Worm (Caenorhabditis elegans) whole organism, early embryonic: ENCODE measurements around the gene rpb-4.
"Not testable (repeated sequence)": the region's sequence is repeated elsewhere in the genome, so short reads cannot be mapped to it uniquely, and the experiment has no call there.

Experiments used
- B0310.2 ChIP-seq: sonication (generic microtip); optimal IDR thresholded peaks from 2 replicates; lab custom pipeline; 2016; ENCODE audit warnings: mild to moderate bottlenecking, missing genetic modification characterization, missing compliant biosample characterization
- F13C5.2 ChIP-seq: sonication (generic microtip); optimal IDR thresholded peaks from 2 replicates; lab custom pipeline; 2017; ENCODE audit warnings: mild to moderate bottlenecking, missing genetic modification characterization, inconsistent platforms, missing compliant biosample characterization
- aly-1 ChIP-seq: sonication (generic microtip); optimal IDR thresholded peaks from 2 replicates; lab custom pipeline; 2016; ENCODE audit warnings: missing genetic modification characterization, missing compliant biosample characterization
- ama-1 ChIP-seq: fragments of 150-350 bp; optimal IDR thresholded peaks from 2 replicates; lab custom pipeline; 2014
- ceh-13 ChIP-seq: fragments of 200-800 bp; sonication (Bioruptor generic); optimal IDR thresholded peaks from 2 replicates; lab custom pipeline; 2018; ENCODE audit warnings: mild to moderate bottlenecking, missing genetic modification characterization, missing compliant biosample characterization
- ceh-36 ChIP-seq: sonication (generic microtip); optimal IDR thresholded peaks from 2 replicates; lab custom pipeline; 2016; ENCODE audit warnings: missing genetic modification characterization, inconsistent platforms, missing compliant biosample characterization
- ets-7 ChIP-seq: sonication (generic microtip); optimal IDR thresholded peaks from 2 replicates; lab custom pipeline; 2016; ENCODE audit warnings: missing genotype, missing genetic modification characterization, missing compliant biosample characterization
- flt-1 ChIP-seq: fragments of 200-800 bp; sonication (Bioruptor generic); IDR thresholded peaks from 2 replicates; pipeline ENCODE4 v1.3.6; 2022; ENCODE audit warnings: missing genetic modification characterization, missing compliant biosample characterization
- hmbx-1 ChIP-seq: sonication (generic microtip); optimal IDR thresholded peaks from 2 replicates; lab custom pipeline; 2016; ENCODE audit warnings: mild to moderate bottlenecking, missing genetic modification characterization, missing compliant biosample characterization
- hmg-4 ChIP-seq: fragments of 200-800 bp; sonication (Bioruptor generic); optimal IDR thresholded peaks from 2 replicates; lab custom pipeline; 2018; ENCODE audit warnings: mild to moderate bottlenecking, missing genetic modification characterization, missing compliant biosample characterization
- hnd-1 ChIP-seq: sonication (generic microtip); optimal IDR thresholded peaks from 2 replicates; lab custom pipeline; 2016; ENCODE audit warnings: missing genetic modification characterization, missing compliant biosample characterization
- pes-1 ChIP-seq: fragments of 200-800 bp; sonication (Bioruptor generic); IDR thresholded peaks from 2 replicates; pipeline ENCODE4 v1.3.6; 2022; ENCODE audit warnings: missing genetic modification reagents, missing genetic modification characterization, missing compliant biosample characterization
- scrt-1 ChIP-seq: fragments of 200-800 bp; sonication (Bioruptor generic); IDR thresholded peaks from 2 replicates; pipeline ENCODE4 v1.3.6; 2022; ENCODE audit warnings: missing genetic modification characterization, missing compliant biosample characterization
- sea-1 ChIP-seq: fragments of 200-800 bp; sonication (Bioruptor generic); conservative IDR thresholded peaks from 2 replicates; pipeline ENCODE4 v1.3.6; 2022; ENCODE audit warnings: missing genetic modification characterization, missing compliant biosample characterization
- tbx-11 ChIP-seq: fragments of 200-800 bp; sonication (Bioruptor generic); IDR thresholded peaks from 2 replicates; pipeline ENCODE4 v1.3.6; 2022; ENCODE audit warnings: missing genetic modification characterization, missing compliant biosample characterization
- tbx-37 ChIP-seq: fragments of 200-800 bp; sonication (Bioruptor generic); conservative IDR thresholded peaks from 2 replicates; pipeline ENCODE4 v1.3.6; 2022; ENCODE audit warnings: missing genetic modification reagents, missing genetic modification characterization, missing compliant biosample characterization
- tra-4 ChIP-seq: sonication (generic microtip); optimal IDR thresholded peaks from 2 replicates; lab custom pipeline; 2017; ENCODE audit warnings: missing genetic modification characterization, missing compliant biosample characterization

The rpb-4 gene

ce11 chrII:7370195-7370594 is 4.1 kb upstream of the rpb-4 start, which contains the start of gene F43E2.11:
TSS of gene F43E2.11 (minus strand) at chrII:7370295.
- not testable (repeated sequence) for TF ChIP-seq tbx-37; sea-1 (GFP tag; lab: Robert Waterston, UW); aly-1 (tag; lab: Kevin White, UChicago)

ce11 chrII:7374980-7375379 is 685 bp downstream of the rpb-4 start, which contains the start of gene F43E2.1:
TSS of gene F43E2.1 (plus strand) at chrII:7375280.
- no peak for TF ChIP-seq scrt-1 (GFP tag; lab: Robert Waterston, UW)
- TF ChIP-seq aly-1 (tag; lab: Kevin White, UChicago) = no peak

ce11 chrII:7379021-7379420 is 4.7 kb downstream of the rpb-4 start, which contains the start of gene C07D10.6:
TSS of gene C07D10.6 (plus strand) at chrII:7379321.
- TF ChIP-seq scrt-1 (GFP tag; lab: Robert Waterston, UW) (no peak), hnd-1 (tag; lab: Kevin White, UChicago) (no peak), B0310.2 (no peak)

- no peak for TF ChIP-seq scrt-1 (GFP tag; lab: Robert Waterston, UW)
- TF ChIP-seq tra-4 (tag; lab: Kevin White, UChicago) = no peak
- no peak for TF ChIP-seq ceh-13 (GFP tag; lab: Kevin White, UChicago)
- no peak for TF ChIP-seq ceh-36
- TF ChIP-seq hnd-1 (tag; lab: Kevin White, UChicago) = no peak
- no peak for TF ChIP-seq flt-1 (GFP tag; lab: Robert Waterston, UW)
Observed at ce11 chrII:7381142-7381611, 6.9 kb downstream of the rpb-4 start, which contains the start of gene C07D10.5. TSS of gene C07D10.5 (plus strand) at chrII:7381561.

ce11 chrII:7381947-7382346 is 7.7 kb downstream of the rpb-4 start:
- TF ChIP-seq scrt-1 (GFP tag; lab: Robert Waterston, UW) (no peak), hnd-1 (tag; lab: Kevin White, UChicago) (no peak), F13C5.2 (tag; lab: Kevin White, UChicago) (no peak), pes-1 (no peak), tbx-37 (no peak), flt-1 (GFP tag; lab: Robert Waterston, UW) (no peak), aly-1 (tag; lab: Kevin White, UChicago) (no peak), B0310.2 (no peak), ceh-36 (no peak), ama-1 (lab: Kevin White, UChicago) (no peak), ets-7 (tag; lab: Kevin White, UChicago) (no peak), tbx-11 (no peak), sea-1 (GFP tag; lab: Robert Waterston, UW) (no peak), tra-4 (tag; lab: Kevin White, UChicago) (no peak), ceh-13 (GFP tag; lab: Kevin White, UChicago) (no peak)

ce11 chrII:7385442-7385841 is 11.1 kb downstream of the rpb-4 start, which contains the start of gene sre-3:
TSS of gene sre-3 (plus strand) at chrII:7385742.
- no peak for TF ChIP-seq sea-1 (GFP tag; lab: Robert Waterston, UW)
- TF ChIP-seq ama-1 (lab: Kevin White, UChicago) = no peak
- TF ChIP-seq scrt-1 (GFP tag; lab: Robert Waterston, UW) = no peak

ce11 chrII:7390335-7390734 is 16.0 kb downstream of the rpb-4 start:
- no peak for TF ChIP-seq hnd-1 (tag; lab: Kevin White, UChicago)
- no peak for TF ChIP-seq tbx-37
- TF ChIP-seq ceh-36 = no peak
- no peak for TF ChIP-seq F13C5.2 (tag; lab: Kevin White, UChicago)
- no peak for TF ChIP-seq aly-1 (tag; lab: Kevin White, UChicago)
- no peak for TF ChIP-seq tra-4 (tag; lab: Kevin White, UChicago)
- no peak for TF ChIP-seq ets-7 (tag; lab: Kevin White, UChicago)
- TF ChIP-seq hmbx-1 (tag; lab: Kevin White, UChicago) = no peak
- no peak for TF ChIP-seq ama-1 (lab: Kevin White, UChicago)
- no peak for TF ChIP-seq pes-1
- no peak for TF ChIP-seq ceh-13 (GFP tag; lab: Kevin White, UChicago)
- no peak for TF ChIP-seq sea-1 (GFP tag; lab: Robert Waterston, UW)
- no peak for TF ChIP-seq tbx-11
- no peak for TF ChIP-seq hmg-4
- no peak for TF ChIP-seq flt-1 (GFP tag; lab: Robert Waterston, UW)
- TF ChIP-seq B0310.2 = no peak

ce11 chrII:7392052-7392694 is 17.9 kb downstream of the rpb-4 start:
- TF ChIP-seq ceh-36 (no peak), F13C5.2 (tag; lab: Kevin White, UChicago) (peak; percentile 50)

- no peak for TF ChIP-seq tbx-37
- no peak for TF ChIP-seq hmg-4
- no peak for TF ChIP-seq tbx-11
- no peak for TF ChIP-seq pes-1
- TF ChIP-seq hnd-1 (tag; lab: Kevin White, UChicago) = no peak
- TF ChIP-seq hmbx-1 (tag; lab: Kevin White, UChicago) = no peak
- no peak for TF ChIP-seq scrt-1 (GFP tag; lab: Robert Waterston, UW)
- TF ChIP-seq ets-7 (tag; lab: Kevin White, UChicago) = no peak
- TF ChIP-seq ceh-13 (GFP tag; lab: Kevin White, UChicago) = no peak
- no peak for TF ChIP-seq sea-1 (GFP tag; lab: Robert Waterston, UW)
- TF ChIP-seq tra-4 (tag; lab: Kevin White, UChicago) = no peak
- no peak for TF ChIP-seq aly-1 (tag; lab: Kevin White, UChicago)
- no peak for TF ChIP-seq F13C5.2 (tag; lab: Kevin White, UChicago)
- TF ChIP-seq B0310.2 = no peak
- no peak for TF ChIP-seq ceh-36
- TF ChIP-seq flt-1 (GFP tag; lab: Robert Waterston, UW) = no peak
- no peak for TF ChIP-seq ama-1 (lab: Kevin White, UChicago)
Observed at ce11 chrII:7393393-7393792, 19.1 kb downstream of the rpb-4 start.
